Fruit fly (Drosophila melanogaster) whole organism, embryonic: ENCODE measurements around the gene Bdp1.

Experiments used
- Asciz ChIP-seq: fragments of 200-800 bp; sonication (Bioruptor generic); optimal IDR thresholded peaks from 2 replicates; lab custom pipeline; 2017; ENCODE audit warnings: missing biosample characterization, mild to moderate bottlenecking, missing genetic modification characterization, missing genetic modification reagents
- Awh ChIP-seq: fragments of 200-800 bp; sonication (Bioruptor generic); IDR thresholded peaks from 2 replicates; pipeline ENCODE4, ENCODE4 v1.3.6; 2022; ENCODE audit warnings: missing biosample characterization, missing genetic modification characterization
- CG11247 ChIP-seq: fragments of 200-800 bp; sonication (Bioruptor generic); IDR thresholded peaks from 2 replicates; pipeline ENCODE4 v1.3.6; 2022; ENCODE audit warnings: missing biosample characterization, missing genetic modification characterization
- CG11456 ChIP-seq: fragments of 200-800 bp; sonication (Bioruptor generic); IDR thresholded peaks from 3 replicates; pipeline ENCODE4 v1.3.6; 2022; ENCODE audit warnings: missing biosample characterization, missing genetic modification characterization
- CG14441 ChIP-seq: fragments of 200-800 bp; sonication (Bioruptor generic); IDR thresholded peaks from 2 replicates; pipeline ENCODE4 v1.3.6; 2022; ENCODE audit warnings: missing biosample characterization, missing genetic modification characterization
- CG14710 ChIP-seq: fragments of 200-800 bp; sonication (Bioruptor generic); optimal IDR thresholded peaks from 3 replicates; lab custom pipeline; 2019; ENCODE audit warnings: missing biosample characterization, mild to moderate bottlenecking, missing genetic modification characterization, moderate library complexity
- CG14860 ChIP-seq: fragments of 200-800 bp; sonication (Bioruptor generic); IDR thresholded peaks from 3 replicates; pipeline ENCODE4 v1.3.6; 2022; ENCODE audit warnings: missing biosample characterization, missing genetic modification characterization; ENCODE audit not compliant: partially characterized antibody
- CG16813 ChIP-seq: fragments of 200-800 bp; sonication (Bioruptor generic); IDR thresholded peaks from 3 replicates; pipeline ENCODE4 v1.3.6; 2022; ENCODE audit warnings: missing biosample characterization, missing genetic modification characterization; ENCODE audit not compliant: partially characterized antibody
- CG3163 ChIP-seq: fragments of 200-800 bp; sonication (Bioruptor generic); optimal IDR thresholded peaks from 3 replicates; lab custom pipeline; 2016; ENCODE audit warnings: missing biosample characterization, missing genetic modification characterization
- CG32532 ChIP-seq: fragments of 200-800 bp; sonication (Bioruptor generic); IDR thresholded peaks from 2 replicates; pipeline ENCODE4 v1.3.6; 2022; ENCODE audit warnings: missing biosample characterization, missing genetic modification characterization
- CG6854 ChIP-seq: fragments of 200-800 bp; sonication (Bioruptor generic); optimal IDR thresholded peaks from 3 replicates; lab custom pipeline; 2017; ENCODE audit warnings: missing biosample characterization, mild to moderate bottlenecking, missing genetic modification characterization
- CG7372 ChIP-seq: fragments of 200-800 bp; sonication (Bioruptor generic); IDR thresholded peaks from 2 replicates; pipeline ENCODE4 v1.3.6; 2022; ENCODE audit warnings: missing biosample characterization, missing genetic modification characterization
- CG9437 ChIP-seq: fragments of 200-800 bp; sonication (Bioruptor generic); optimal IDR thresholded peaks from 2 replicates; lab custom pipeline; 2018; ENCODE audit warnings: missing biosample characterization, mild to moderate bottlenecking, missing genetic modification characterization
- CTCF ChIP-seq: fragments of 200-800 bp; sonication (Bioruptor generic); optimal IDR thresholded peaks from 2 replicates; lab custom pipeline; 2017; ENCODE audit warnings: missing biosample characterization, mild to moderate bottlenecking, missing genetic modification characterization, moderate library complexity
- Camta ChIP-seq: fragments of 200-800 bp; sonication (Bioruptor generic); optimal IDR thresholded peaks from 2 replicates; lab custom pipeline; 2016; ENCODE audit warnings: missing biosample characterization, missing genetic modification characterization
- Dfd ChIP-seq, 2 experiments: fragments of >200 bp; optimal IDR thresholded peaks; 2 replicates each; lab custom pipeline; 2017; ENCODE audit warnings: missing biosample characterization in 2 of 2, missing genetic modification characterization in 2 of 2
- Dip3 ChIP-seq: fragments of 200-800 bp; sonication (Bioruptor generic); optimal IDR thresholded peaks from 3 replicates; lab custom pipeline; 2016; ENCODE audit warnings: missing biosample characterization, missing genetic modification characterization
- Meics ChIP-seq: fragments of 200-800 bp; sonication (Bioruptor generic); optimal IDR thresholded peaks from 2 replicates; lab custom pipeline; 2017; ENCODE audit warnings: missing biosample characterization, mild to moderate bottlenecking, missing genetic modification characterization
- NC2β ChIP-seq: fragments of 200-800 bp; sonication (Bioruptor generic); optimal IDR thresholded peaks from 2 replicates; lab custom pipeline; 2016; ENCODE audit warnings: missing biosample characterization, missing genetic modification characterization
- Nf-YA ChIP-seq: fragments of 200-800 bp; sonication (Bioruptor generic); IDR thresholded peaks from 2 replicates; pipeline ENCODE4 v1.3.6; 2022; ENCODE audit warnings: missing biosample characterization, missing genetic modification characterization
- Sox100B ChIP-seq: fragments of 200-800 bp; sonication (Bioruptor generic); optimal IDR thresholded peaks from 3 replicates; lab custom pipeline; 2018; ENCODE audit warnings: missing biosample characterization, mild to moderate bottlenecking, missing genetic modification characterization
- TFAM ChIP-seq: fragments of 200-800 bp; sonication (Bioruptor generic); optimal IDR thresholded peaks from 2 replicates; lab custom pipeline; 2017; ENCODE audit warnings: missing biosample characterization, missing genetic modification characterization, inconsistent platforms
- Trl ChIP-seq, 3 experiments: fragments of >200 bp in 2 of 3; fragments of 200-800 bp in 1 of 3; sonication (Bioruptor generic) in 1 of 3; optimal IDR thresholded peaks; 2 replicates in 1 of 3; 3 replicates in 2 of 3; lab custom pipeline; 2016 to 2017; ENCODE audit warnings: missing biosample characterization in 1 of 3, missing genetic modification characterization in 1 of 3
- abd-A ChIP-seq: fragments of 200-800 bp; sonication (Bioruptor generic); optimal IDR thresholded peaks from 3 replicates; lab custom pipeline; 2019; ENCODE audit warnings: missing biosample characterization, mild to moderate bottlenecking, missing genetic modification characterization, moderate library complexity
- ase ChIP-seq: fragments of 200-800 bp; sonication (Bioruptor generic); IDR thresholded peaks from 3 replicates; pipeline ENCODE4 v1.3.6; 2022; ENCODE audit warnings: missing biosample characterization, missing genetic modification characterization
- bab2 ChIP-seq: fragments of 200-800 bp; sonication (Bioruptor generic); optimal IDR thresholded peaks from 2 replicates; lab custom pipeline; 2016; ENCODE audit warnings: missing biosample characterization, missing genetic modification characterization
- crol ChIP-seq: fragments of 200-800 bp; sonication (Bioruptor generic); IDR thresholded peaks from 2 replicates; pipeline ENCODE4 v1.3.6; 2022; ENCODE audit warnings: missing biosample characterization, missing genetic modification characterization
- crp ChIP-seq, 2 experiments: fragments of 200-800 bp; sonication (Bioruptor generic); optimal IDR thresholded peaks; 2 replicates in 1 of 2; 3 replicates in 1 of 2; lab custom pipeline; 2017; ENCODE audit warnings: missing biosample characterization in 2 of 2, missing genetic modification characterization in 2 of 2, mild to moderate bottlenecking in 1 of 2, moderate library complexity in 1 of 2
- dimm ChIP-seq: fragments of 200-800 bp; sonication (Bioruptor generic); IDR thresholded peaks from 2 replicates; pipeline ENCODE4 v1.3.6; 2022; ENCODE audit warnings: missing biosample characterization, missing genetic modification characterization
- ewg ChIP-seq: fragments of 200-800 bp; sonication (Bioruptor generic); optimal IDR thresholded peaks from 3 replicates; lab custom pipeline; 2017; ENCODE audit warnings: mild to moderate bottlenecking, missing biosample characterization, missing genetic modification reagents, missing genetic modification characterization
- fd64A ChIP-seq: fragments of 200-800 bp; sonication (Bioruptor generic); optimal IDR thresholded peaks from 3 replicates; lab custom pipeline; 2018; ENCODE audit warnings: missing biosample characterization, mild to moderate bottlenecking, missing genetic modification characterization
- fd96Cb ChIP-seq: fragments of 200-800 bp; sonication (Bioruptor generic); optimal IDR thresholded peaks from 2 replicates; lab custom pipeline; 2018; ENCODE audit warnings: missing biosample characterization, mild to moderate bottlenecking, missing genetic modification characterization, moderate library complexity
- her ChIP-seq: fragments of 200-800 bp; sonication (Bioruptor generic); optimal IDR thresholded peaks from 2 replicates; lab custom pipeline; 2016; ENCODE audit warnings: missing biosample characterization, missing genetic modification characterization
- maf-S ChIP-seq: fragments of 200-800 bp; sonication (Bioruptor generic); optimal IDR thresholded peaks from 2 replicates; lab custom pipeline; 2016; ENCODE audit warnings: missing biosample characterization, missing genetic modification characterization
- onecut ChIP-seq: fragments of 200-800 bp; sonication (Bioruptor generic); IDR thresholded peaks from 2 replicates; pipeline ENCODE4 v1.3.6; 2022; ENCODE audit warnings: missing biosample characterization, missing genetic modification characterization
- sima ChIP-seq: fragments of 200-800 bp; sonication (Bioruptor generic); optimal IDR thresholded peaks from 2 replicates; lab custom pipeline; 2016; ENCODE audit warnings: missing biosample characterization, missing genetic modification characterization
- sqz ChIP-seq: fragments of 200-800 bp; sonication (Bioruptor generic); optimal IDR thresholded peaks from 3 replicates; lab custom pipeline; 2018; ENCODE audit warnings: missing biosample characterization, mild to moderate bottlenecking, missing genetic modification characterization
- tap ChIP-seq: fragments of 200-800 bp; optimal IDR thresholded peaks from 3 replicates; lab custom pipeline; 2019; ENCODE audit warnings: missing biosample characterization, mild to moderate bottlenecking, missing genetic modification characterization, moderate library complexity
- tgo ChIP-seq: fragments of 200-800 bp; sonication (Bioruptor generic); IDR thresholded peaks from 3 replicates; pipeline ENCODE4 v1.3.6; 2022; ENCODE audit warnings: missing biosample characterization, missing genetic modification characterization
- unpg ChIP-seq: fragments of 200-800 bp; sonication (Bioruptor generic); optimal IDR thresholded peaks from 3 replicates; lab custom pipeline; 2018; ENCODE audit warnings: missing biosample characterization, mild to moderate bottlenecking, missing genetic modification characterization, moderate library complexity

Gene Bdp1

dm6 chr2L:13361465-13361864 lies 12.2 kb downstream of the Bdp1 start, which contains the start of gene CG9377:
Gene CG9377, minus strand, starts transcription at chr2L:13361565.
- TF ChIP-seq NC2β (GFP tag; lab: Kevin White, UChicago): no peak
- TF ChIP-seq CG3163: no peak
- TF ChIP-seq CG11247: no peak
- no peak for TF ChIP-seq Dip3 (GFP tag; lab: Kevin White, UChicago)
- TF ChIP-seq abd-A (tag; lab: Kevin White, UChicago): no peak
- no peak for TF ChIP-seq Dfd (GFP tag; optimal IDR thresholded peaks at IDR 0.05; lab: Kevin White, UChicago)
- TF ChIP-seq CG11456 (GFP tag; lab: Robert Waterston, UW): no peak
- TF ChIP-seq unpg: no peak
- TF ChIP-seq fd64A (GFP tag; lab: Kevin White, UChicago): no peak
- no peak for TF ChIP-seq ase (GFP tag; lab: Robert Waterston, UW)
- no peak for TF ChIP-seq maf-S (GFP tag; lab: Kevin White, UChicago)
- TF ChIP-seq TFAM (GFP tag; lab: Kevin White, UChicago): no peak
- no peak for TF ChIP-seq her (GFP tag; lab: Kevin White, UChicago)
- TF ChIP-seq CG16813: no peak
- TF ChIP-seq bab2 (GFP tag; lab: Kevin White, UChicago): no peak
- no peak for TF ChIP-seq fd96Cb (tag; lab: Kevin White, UChicago)
- TF ChIP-seq sima (GFP tag; lab: Kevin White, UChicago): no peak
- no peak for TF ChIP-seq Nf-YA
- TF ChIP-seq CG14860: no peak
- TF ChIP-seq CG14710 (tag; lab: Kevin White, UChicago): no peak

dm6 chr2L:13354580-13355347 lies 18.9 kb downstream of the Bdp1 start, which contains the start of gene CG9395:
Gene CG9395, minus strand, starts transcription at chr2L:13355073.
- TF ChIP-seq dimm (GFP tag; lab: Robert Waterston, UW) (no peak), crp (GFP tag; optimal IDR thresholded peaks at IDR 0.05; lab: Kevin White, UChicago) (peak in 1 of 2 experiments; percentile 62), CG7372 (GFP tag; lab: Robert Waterston, UW) (no peak), Trl (optimal IDR thresholded peaks at IDR 0.05; lab: Kevin White, UChicago) (peak; percentile 20 to 31), Trl (GFP tag; optimal IDR thresholded peaks at IDR 0.05; lab: Kevin White, UChicago) (no peak), onecut (GFP tag; lab: Robert Waterston, UW) (peak; percentile 92), ewg (GFP tag; lab: Kevin White, UChicago) (peak; percentile 93)
- TF ChIP-seq, all 482 proteins: peak for 4

dm6 chr2L:13349237-13349902 lies 24.3 kb downstream of the Bdp1 start:
- TF ChIP-seq tgo (GFP tag; lab: Robert Waterston, UW): no peak
- TF ChIP-seq CG14441 (GFP tag; lab: Robert Waterston, UW): no peak
- no peak for TF ChIP-seq crol (GFP tag; lab: Robert Waterston, UW)
- no peak for TF ChIP-seq Meics (GFP tag; lab: Kevin White, UChicago)
- TF ChIP-seq Asciz (GFP tag; lab: Kevin White, UChicago): peak; percentile 35
- peak; percentile 47 for TF ChIP-seq CTCF (GFP tag; lab: Kevin White, UChicago)
- peak; percentile 1 for TF ChIP-seq CG9437 (GFP tag; lab: Kevin White, UChicago)
- TF ChIP-seq CG32532 (GFP tag; lab: Robert Waterston, UW): 0 out of 2 replicates have a peak, but pooled peaks have one; percentile 7
- TF ChIP-seq fd64A (GFP tag; lab: Kevin White, UChicago): peak; percentile 29
- TF ChIP-seq Awh: 0 out of 2 replicates have a peak, but pooled peaks have one; percentile 17
- peak; percentile 36 for TF ChIP-seq tap (tag; lab: Kevin White, UChicago)
- peak; percentile 43 for TF ChIP-seq Sox100B (GFP tag; lab: Kevin White, UChicago)
- TF ChIP-seq sqz: no peak
- TF ChIP-seq CG6854 (GFP tag; lab: Kevin White, UChicago): peak; percentile 23
- no peak for TF ChIP-seq Camta
